Worm (Caenorhabditis elegans) whole organism, L3 larva: ENCODE measurements around the gene lbp-4.

Experiments
- aly-2 ChIP-seq: fragments of 150-350 bp; optimal IDR thresholded peaks from 2 replicates; lab custom pipeline; 2014; ENCODE audit warnings: missing biosample characterization, missing genetic modification characterization
- ama-1 ChIP-seq: fragments of 150-350 bp; optimal IDR thresholded peaks from 2 replicates; lab custom pipeline; 2018
- ceh-82 ChIP-seq: fragments of 150-350 bp; optimal IDR thresholded peaks from 2 replicates; lab custom pipeline; 2014; ENCODE audit warnings: missing biosample characterization, missing genetic modification characterization
- egl-5 ChIP-seq: fragments of 150-350 bp; optimal IDR thresholded peaks from 2 replicates; lab custom pipeline; 2017; ENCODE audit warnings: missing biosample characterization, missing genetic modification reagents, missing genetic modification characterization, inconsistent platforms
- elt-1 ChIP-seq: fragments of 150-350 bp; optimal IDR thresholded peaks from 2 replicates; lab custom pipeline; 2014; ENCODE audit warnings: missing biosample characterization, missing genetic modification characterization
- elt-2 ChIP-seq: sonication (generic microtip); optimal IDR thresholded peaks from 2 replicates; lab custom pipeline; 2016; ENCODE audit warnings: missing genetic modification reagents, mild to moderate bottlenecking, missing genetic modification characterization, missing compliant biosample characterization
- elt-3 ChIP-seq, 3 experiments: fragments of 150-350 bp in 1 of 3; sonication (generic microtip) in 2 of 3; optimal IDR thresholded peaks; 2 replicates in 2 of 3; 4 replicates in 1 of 3; lab custom pipeline; 2014 to 2017; ENCODE audit warnings: missing biosample characterization in 3 of 3, missing genetic modification characterization in 3 of 3
- hmg-11 ChIP-seq: sonication (generic microtip); optimal IDR thresholded peaks from 2 replicates; lab custom pipeline; 2016; ENCODE audit warnings: missing genetic modification characterization, missing compliant biosample characterization
- lin-15B ChIP-seq: fragments of 150-350 bp; optimal IDR thresholded peaks from 2 replicates; lab custom pipeline; 2014; ENCODE audit warnings: missing biosample characterization, missing genetic modification characterization
- lin-39 ChIP-seq: fragments of 150-350 bp; optimal IDR thresholded peaks from 2 replicates; lab custom pipeline; 2018; ENCODE audit warnings: missing biosample characterization, missing genetic modification reagents, missing genetic modification characterization
- mdl-1 ChIP-seq: fragments of 150-350 bp; optimal IDR thresholded peaks from 2 replicates; lab custom pipeline; 2014; ENCODE audit warnings: missing biosample characterization, missing genetic modification characterization
- nfya-1 ChIP-seq: sonication (generic microtip); optimal IDR thresholded peaks from 2 replicates; lab custom pipeline; 2017; ENCODE audit warnings: missing genetic modification characterization, mild to moderate bottlenecking, missing compliant biosample characterization, antibody characterized with exemption, moderate library complexity; ENCODE audit not compliant: insufficient read depth
- nhr-12 ChIP-seq: fragments of 150-350 bp; optimal IDR thresholded peaks from 2 replicates; lab custom pipeline; 2014; ENCODE audit warnings: missing biosample characterization, missing genetic modification characterization
- nhr-23 ChIP-seq: fragments of 150-350 bp; optimal IDR thresholded peaks from 2 replicates; lab custom pipeline; 2014; ENCODE audit warnings: missing biosample characterization, missing genetic modification reagents, missing genetic modification characterization
- nhr-237 ChIP-seq: fragments of 150-350 bp; optimal IDR thresholded peaks from 2 replicates; lab custom pipeline; 2014; ENCODE audit warnings: missing biosample characterization, missing genetic modification characterization
- pqm-1 ChIP-seq: fragments of 150-350 bp; optimal IDR thresholded peaks from 2 replicates; lab custom pipeline; 2017; ENCODE audit warnings: missing biosample characterization, missing genetic modification characterization, inconsistent platforms
- sea-2 ChIP-seq: fragments of 150-350 bp; sonication (generic microtip); optimal IDR thresholded peaks from 4 replicates; lab custom pipeline; 2014; ENCODE audit warnings: missing biosample characterization, missing genetic modification reagents, missing genetic modification characterization
- skn-1 ChIP-seq: fragments of 150-350 bp; optimal IDR thresholded peaks from 2 replicates; lab custom pipeline; 2014; ENCODE audit warnings: missing biosample characterization, missing genetic modification characterization
- snpc-4 ChIP-seq: fragments of 150-350 bp; optimal IDR thresholded peaks from 2 replicates; lab custom pipeline; 2014; ENCODE audit warnings: missing biosample characterization, missing genetic modification characterization
- unc-39 ChIP-seq: sonication (generic microtip); optimal IDR thresholded peaks from 4 replicates; lab custom pipeline; 2017; ENCODE audit warnings: missing biosample characterization, missing genetic modification characterization
- unc-62 ChIP-seq: fragments of 150-350 bp; sonication (generic microtip); optimal IDR thresholded peaks from 4 replicates; lab custom pipeline; 2014; ENCODE audit warnings: missing biosample characterization, missing genetic modification reagents, missing genetic modification characterization
- ztf-11 ChIP-seq: fragments of 150-350 bp; optimal IDR thresholded peaks from 2 replicates; lab custom pipeline; 2014; ENCODE audit warnings: missing biosample characterization, missing genetic modification characterization

Gene lbp-4

ce11 chrV:7863020-7863523 lies 42.7 kb downstream of the lbp-4 start, which contains the start of gene C37C3.10:
Gene C37C3.10, minus strand, starts transcription at chrV:7863070.
- TF ChIP-seq pqm-1 (tag; lab: Kevin White, UChicago) (peak; percentile 64), unc-62 (GFP tag; lab: Kevin White, UChicago) (no peak), nfya-1 (no peak)

ce11 chrV:7864663-7865062 lies 44.3 kb downstream of the lbp-4 start, which contains the start of gene C37C3.11:
Gene C37C3.11, minus strand, starts transcription at chrV:7864763.
- TF ChIP-seq aly-2 (tag; lab: Kevin White, UChicago), result no peak
- no peak for TF ChIP-seq hmg-11 (tag; lab: Kevin White, UChicago)
- no peak for TF ChIP-seq lin-15B (tag; lab: Kevin White, UChicago)
- no peak for TF ChIP-seq ztf-11 (tag; lab: Kevin White, UChicago)
- TF ChIP-seq elt-1, result no peak
- no peak for TF ChIP-seq nhr-237 (tag; lab: Kevin White, UChicago)
- no peak for TF ChIP-seq nhr-12 (tag; lab: Kevin White, UChicago)
- TF ChIP-seq ama-1 (lab: Kevin White, UChicago), result no peak
- no peak for TF ChIP-seq lin-39 (tag; lab: Kevin White, UChicago)
- no peak for TF ChIP-seq ceh-82
- no peak for TF ChIP-seq elt-2
- no peak for TF ChIP-seq snpc-4 (tag; lab: Kevin White, UChicago)
- TF ChIP-seq sea-2, result no peak
- no peak for TF ChIP-seq unc-39 (tag; lab: Kevin White, UChicago)
- no peak for TF ChIP-seq mdl-1 (tag; lab: Kevin White, UChicago)
- TF ChIP-seq egl-5 (tag; lab: Kevin White, UChicago), result no peak
- no peak for TF ChIP-seq skn-1 (tag; lab: Kevin White, UChicago)

DNA sequence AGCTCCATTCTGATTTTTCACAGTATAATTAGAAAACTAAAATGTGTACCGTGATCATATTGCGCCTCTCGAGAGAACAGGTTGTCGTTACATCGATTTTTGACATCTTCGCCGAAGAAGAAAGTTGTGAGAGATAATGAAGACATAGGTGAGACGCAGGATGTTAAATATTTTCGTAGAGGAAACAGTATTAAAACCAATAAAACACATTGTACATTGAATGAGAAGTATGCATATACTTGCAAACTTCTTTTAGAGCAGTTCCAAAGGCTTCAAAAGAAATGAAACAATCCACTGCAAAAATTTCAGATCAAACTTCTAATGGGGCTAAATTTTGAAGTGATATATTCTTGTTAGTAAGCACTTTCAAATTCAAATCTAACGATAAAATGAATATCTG lies 50.3 kb downstream of the lbp-4 start, which contains the start of gene nipi-4:
Gene nipi-4, minus strand, starts transcription at position 101 of the 400 bp plus-strand sequence.
- TF ChIP-seq nhr-23 (peak; percentile 4), elt-3 (tag; optimal IDR thresholded peaks at IDR 0.05; lab: Kevin White, UChicago) (no peak)
